Fruit fly (Drosophila melanogaster) Kc167 (cell line): ENCODE measurements around the gene TfIIA-S-2.

Experiments used
- Myc ChIP-seq: fragments of >200 bp; optimal IDR thresholded peaks from 2 replicates; lab custom pipeline; 2017; ENCODE audit warnings: missing external identifiers
- Sin3A ChIP-seq: fragments of >200 bp; optimal IDR thresholded peaks from 2 replicates; lab custom pipeline; 2018; ENCODE audit warnings: missing external identifiers
- h ChIP-seq: fragments of >200 bp; optimal IDR thresholded peaks from 3 replicates; lab custom pipeline; 2018; ENCODE audit warnings: missing external identifiers
- insv ChIP-seq: fragments of >200 bp; optimal IDR thresholded peaks from 3 replicates; lab custom pipeline; 2018; ENCODE audit warnings: missing external identifiers
- psq ChIP-seq: fragments of >200 bp; optimal IDR thresholded peaks from 2 replicates; lab custom pipeline; 2017; ENCODE audit warnings: missing external identifiers
- ttk ChIP-seq: sonication (Bioruptor generic); optimal IDR thresholded peaks from 2 replicates; lab custom pipeline; 2017; ENCODE audit warnings: missing external identifiers

Gene TfIIA-S-2

DNA sequence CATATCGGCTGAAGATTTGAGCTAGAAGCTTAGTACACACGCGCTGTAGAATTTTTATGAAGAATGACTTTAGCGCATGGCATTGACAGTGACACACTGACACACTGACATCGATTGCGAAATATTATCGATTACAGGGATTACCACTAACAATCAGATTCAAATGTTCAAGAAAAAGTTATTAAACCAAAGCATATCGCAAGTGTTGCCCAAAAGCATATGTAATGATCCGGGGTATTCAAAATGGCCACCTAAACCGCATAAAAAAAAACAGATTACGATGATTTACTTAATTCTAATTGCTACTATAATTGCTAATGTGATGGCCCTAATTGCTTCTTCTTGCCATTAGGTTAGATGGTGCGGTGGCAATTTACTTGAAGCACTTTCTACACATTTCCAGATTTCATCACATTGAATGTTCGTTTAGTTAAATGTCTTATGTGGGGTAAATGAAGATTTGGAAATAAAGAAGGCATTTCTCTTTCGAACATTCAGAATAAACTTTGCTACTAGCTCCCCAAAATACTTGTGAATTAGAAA is at the start of gene TfIIA-S-2, which contains the start of gene CG14631:
TfIIA-S-2 (minus strand) TSS at position 101 of the 543 bp plus-strand sequence.
CG14631 (plus strand) TSS at position 493 of the 543 bp plus-strand sequence.
- no peak for TF ChIP-seq ttk (lab: Kevin White, UChicago)

- no peak for TF ChIP-seq Myc (lab: Kevin White, UChicago)
- TF ChIP-seq insv (lab: Kevin White, UChicago): no peak
- no peak for TF ChIP-seq Sin3A (lab: Kevin White, UChicago)
- TF ChIP-seq h (lab: Kevin White, UChicago): no peak
- no peak for TF ChIP-seq psq (lab: Kevin White, UChicago)
- no peak for TF ChIP-seq ttk (lab: Kevin White, UChicago)
Observed at dm6 chrX:1056338-1056737, 44.9 kb upstream of the TfIIA-S-2 start.

dm6 chrX:1052684-1053389 is 41.4 kb upstream of the TfIIA-S-2 start:
- TF ChIP-seq ttk (lab: Kevin White, UChicago) (no peak), Sin3A (lab: Kevin White, UChicago) (no peak), insv (lab: Kevin White, UChicago) (no peak), psq (lab: Kevin White, UChicago) (no peak), h (lab: Kevin White, UChicago) (no peak), Myc (lab: Kevin White, UChicago) (no peak)

DNA sequence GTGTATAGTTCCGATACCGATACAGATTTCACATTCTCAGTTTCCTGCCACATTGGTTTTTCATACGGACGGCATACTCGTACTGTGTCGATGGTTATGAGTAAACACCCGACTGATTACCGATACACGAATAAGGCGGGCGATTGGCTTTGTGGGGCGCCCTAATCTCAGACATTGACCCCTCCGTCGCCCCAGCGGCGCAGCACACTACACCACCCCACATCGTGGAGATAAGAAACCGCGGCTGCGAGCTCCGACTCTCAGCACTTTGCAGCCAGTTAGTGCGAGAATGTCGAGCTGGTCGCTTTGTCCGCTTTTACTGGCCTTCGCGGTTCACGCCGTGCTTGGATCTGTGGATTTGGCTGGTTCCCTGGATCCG is 39.8 kb upstream of the TfIIA-S-2 start, which contains the start of gene CG14629:
CG14629 (plus strand) TSS at position 275 of the 379 bp plus-strand sequence.
- TF ChIP-seq Myc (lab: Kevin White, UChicago): no peak
- TF ChIP-seq h (lab: Kevin White, UChicago): no peak
- no peak for TF ChIP-seq ttk (lab: Kevin White, UChicago)
- no peak for TF ChIP-seq Sin3A (lab: Kevin White, UChicago)
- no peak for TF ChIP-seq insv (lab: Kevin White, UChicago)
- TF ChIP-seq psq (lab: Kevin White, UChicago): no peak

DNA sequence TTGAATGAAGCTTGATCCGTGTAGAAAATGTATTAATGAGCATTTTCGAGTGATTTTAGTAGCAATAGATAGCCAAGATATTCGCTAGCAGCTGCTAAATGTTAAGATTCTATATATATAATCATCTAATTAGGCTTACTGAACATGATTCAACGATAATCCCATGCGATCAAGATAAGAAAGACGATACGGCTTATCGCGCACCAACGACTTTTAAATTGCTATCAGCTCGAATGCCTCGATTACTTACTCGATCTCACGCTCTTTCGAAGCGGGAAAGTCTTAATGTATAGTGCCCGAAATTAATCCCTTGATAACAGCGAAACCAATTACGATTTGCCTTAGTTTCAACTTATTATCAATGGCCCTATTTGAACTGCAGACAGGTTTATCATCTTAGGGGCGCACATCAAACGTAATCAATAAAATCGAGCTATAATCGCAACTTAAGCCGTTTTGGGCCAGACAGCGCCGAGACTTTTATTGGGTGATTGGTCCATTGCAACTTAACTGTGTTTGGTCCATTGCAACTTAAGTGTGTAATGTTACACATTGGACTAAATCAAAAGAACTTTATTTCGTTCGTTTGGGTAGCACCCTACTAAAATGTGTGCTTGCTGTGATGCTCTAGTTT is 39.3 kb upstream of the TfIIA-S-2 start:
- TF ChIP-seq psq (lab: Kevin White, UChicago) (no peak), Sin3A (lab: Kevin White, UChicago) (no peak), Myc (lab: Kevin White, UChicago) (no peak), insv (lab: Kevin White, UChicago) (no peak), ttk (lab: Kevin White, UChicago) (no peak), h (lab: Kevin White, UChicago) (no peak)

DNA sequence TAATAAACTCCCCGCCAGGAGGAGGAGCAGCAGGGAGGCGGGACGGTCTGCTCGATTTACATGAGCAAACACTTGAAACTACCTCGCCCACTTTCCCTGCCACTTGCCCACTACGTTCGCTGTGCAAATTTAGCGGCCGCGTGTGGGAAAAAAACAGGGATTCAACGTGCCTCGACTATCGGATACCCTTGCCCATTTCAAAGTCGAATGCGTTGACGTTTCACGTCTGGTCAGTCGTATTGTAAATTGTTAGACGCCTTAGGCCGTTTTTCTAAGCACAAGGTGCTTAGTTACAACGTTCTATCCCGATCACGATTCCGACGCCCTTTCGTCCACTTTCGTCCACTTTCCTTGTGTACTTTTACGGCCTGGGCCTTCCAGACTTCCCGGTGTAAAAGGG is 36.3 kb upstream of the TfIIA-S-2 start:
- TF ChIP-seq Sin3A (lab: Kevin White, UChicago): no peak
- no peak for TF ChIP-seq Myc (lab: Kevin White, UChicago)
- TF ChIP-seq h (lab: Kevin White, UChicago): no peak
- no peak for TF ChIP-seq ttk (lab: Kevin White, UChicago)
- TF ChIP-seq insv (lab: Kevin White, UChicago): no peak

- TF ChIP-seq h (lab: Kevin White, UChicago): no peak
- no peak for TF ChIP-seq psq (lab: Kevin White, UChicago)
- no peak for TF ChIP-seq Sin3A (lab: Kevin White, UChicago)
- no peak for TF ChIP-seq ttk (lab: Kevin White, UChicago)
- TF ChIP-seq insv (lab: Kevin White, UChicago): no peak
- no peak for TF ChIP-seq Myc (lab: Kevin White, UChicago)
Observed at dm6 chrX:1045924-1046323, 34.5 kb upstream of the TfIIA-S-2 start, which contains the start of gene CG42259. TSS of gene CG42259 (plus strand) at chrX:1046224.

dm6 chrX:1041407-1042038 is 30.1 kb upstream of the TfIIA-S-2 start:
- TF ChIP-seq ttk (lab: Kevin White, UChicago): no peak
- TF ChIP-seq insv (lab: Kevin White, UChicago): no peak
- no peak for TF ChIP-seq psq (lab: Kevin White, UChicago)
- TF ChIP-seq h (lab: Kevin White, UChicago): no peak
- no peak for TF ChIP-seq Myc (lab: Kevin White, UChicago)
- TF ChIP-seq Sin3A (lab: Kevin White, UChicago): no peak

dm6 chrX:1033066-1033465 is 21.6 kb upstream of the TfIIA-S-2 start:
- TF ChIP-seq h (lab: Kevin White, UChicago) (no peak), Sin3A (lab: Kevin White, UChicago) (no peak), psq (lab: Kevin White, UChicago) (no peak), ttk (lab: Kevin White, UChicago) (no peak), Myc (lab: Kevin White, UChicago) (no peak), insv (lab: Kevin White, UChicago) (no peak)

- no peak for TF ChIP-seq psq (lab: Kevin White, UChicago)
- TF ChIP-seq h (lab: Kevin White, UChicago): no peak
- no peak for TF ChIP-seq Sin3A (lab: Kevin White, UChicago)
- no peak for TF ChIP-seq Myc (lab: Kevin White, UChicago)
- TF ChIP-seq insv (lab: Kevin White, UChicago): no peak
- TF ChIP-seq ttk (lab: Kevin White, UChicago): no peak
Observed at dm6 chrX:1031196-1031595, 19.8 kb upstream of the TfIIA-S-2 start, which contains the start of gene CG14630. TSS of gene CG14630 (plus strand) at chrX:1031496.

DNA sequence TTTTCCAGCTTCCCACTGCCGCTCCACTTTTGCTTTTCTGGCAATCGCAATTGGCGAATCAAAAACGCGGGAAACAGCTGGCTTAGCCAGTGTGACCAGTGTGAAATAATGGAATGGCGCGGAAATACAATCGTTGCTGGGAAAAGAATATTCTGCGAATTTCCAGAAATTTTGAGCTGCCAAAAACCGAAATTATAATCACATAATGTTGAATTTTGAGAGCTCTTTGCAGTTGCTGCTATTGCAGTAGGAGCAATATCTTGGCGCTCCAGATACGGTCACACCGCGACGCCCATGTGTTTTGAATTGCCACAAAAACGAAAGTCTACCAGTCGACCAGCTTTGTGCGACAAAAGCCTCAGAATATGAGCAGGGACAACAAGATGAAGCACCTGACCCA is 19.0 kb upstream of the TfIIA-S-2 start, which contains the start of the genes Cdc45 and Rpp21:
Cdc45 (minus strand) TSS at position 79 of the 400 bp plus-strand sequence.
Rpp21 (plus strand) TSS at position 281 of the 400 bp plus-strand sequence.
- TF ChIP-seq psq (lab: Kevin White, UChicago) (no peak), Myc (lab: Kevin White, UChicago) (no peak), insv (lab: Kevin White, UChicago) (no peak), ttk (lab: Kevin White, UChicago) (no peak), h (lab: Kevin White, UChicago) (no peak), Sin3A (lab: Kevin White, UChicago) (no peak)
